Worm (Caenorhabditis elegans) whole organism, late embryonic: ENCODE results near the gene srh-1.

ENCODE experiments used
- C08G9.2 ChIP-seq: sonication (generic microtip); optimal IDR thresholded peaks from 2 replicates; lab custom pipeline; 2016; ENCODE audit warnings: mild to moderate bottlenecking, missing genetic modification characterization, moderate library complexity, missing compliant biosample characterization
- F13H6.1 ChIP-seq: sonication (generic microtip); optimal IDR thresholded peaks from 2 replicates; lab custom pipeline; 2016; ENCODE audit warnings: missing genetic modification characterization, missing compliant biosample characterization
- K02D7.2 ChIP-seq: sonication (generic microtip); optimal IDR thresholded peaks from 2 replicates; lab custom pipeline; 2017; ENCODE audit warnings: mild to moderate bottlenecking, missing genetic modification characterization, missing compliant biosample characterization
- K09A11.1 ChIP-seq: sonication (generic microtip); optimal IDR thresholded peaks from 2 replicates; lab custom pipeline; 2017; ENCODE audit warnings: antibody characterized with exemption, mild to moderate bottlenecking, missing genetic modification characterization, missing compliant biosample characterization; ENCODE audit not compliant: insufficient read depth
- T23F11.4 ChIP-seq: fragments of 200-800 bp; sonication (Bioruptor generic); optimal IDR thresholded peaks from 2 replicates; lab custom pipeline; 2018; ENCODE audit warnings: mild to moderate bottlenecking, missing genetic modification characterization, missing compliant biosample characterization
- ahr-1 ChIP-seq: sonication (generic microtip); optimal IDR thresholded peaks from 2 replicates; lab custom pipeline; 2016; ENCODE audit warnings: missing genetic modification characterization, missing compliant biosample characterization
- ama-1 ChIP-seq: fragments of 150-350 bp; optimal IDR thresholded peaks from 2 replicates; lab custom pipeline; 2014
- ceh-14 ChIP-seq: sonication (generic microtip); optimal IDR thresholded peaks from 2 replicates; lab custom pipeline; 2016; ENCODE audit warnings: missing genotype, missing genetic modification characterization, missing compliant biosample characterization
- ceh-18 ChIP-seq: sonication (generic microtip); optimal IDR thresholded peaks from 2 replicates; lab custom pipeline; 2016; ENCODE audit warnings: missing genetic modification characterization, missing compliant biosample characterization
- ceh-19 ChIP-seq: fragments of 200-800 bp; sonication (Bioruptor generic); optimal IDR thresholded peaks from 2 replicates; lab custom pipeline; 2018; ENCODE audit warnings: mild to moderate bottlenecking, missing genetic modification characterization, missing compliant biosample characterization
- ceh-2 ChIP-seq: sonication (generic microtip); optimal IDR thresholded peaks from 2 replicates; lab custom pipeline; 2016; ENCODE audit warnings: missing genotype, missing genetic modification characterization, missing compliant biosample characterization
- ceh-31 ChIP-seq: sonication (generic microtip); optimal IDR thresholded peaks from 2 replicates; lab custom pipeline; 2016; ENCODE audit warnings: missing genetic modification characterization, missing compliant biosample characterization
- ceh-34 ChIP-seq: sonication (generic microtip); optimal IDR thresholded peaks from 2 replicates; lab custom pipeline; 2016; ENCODE audit warnings: mild to moderate bottlenecking, missing genetic modification characterization, missing compliant biosample characterization
- ceh-45 ChIP-seq: fragments of 200-800 bp; sonication (Bioruptor generic); IDR thresholded peaks from 2 replicates; pipeline ENCODE4 v1.3.6; 2022; ENCODE audit warnings: missing genetic modification reagents, missing genetic modification characterization, missing compliant biosample characterization
- ceh-48 ChIP-seq: sonication (generic microtip); optimal IDR thresholded peaks from 2 replicates; lab custom pipeline; 2016; ENCODE audit warnings: missing genetic modification characterization, inconsistent platforms, missing compliant biosample characterization
- ceh-6 ChIP-seq: fragments of 200-800 bp; sonication (Bioruptor generic); optimal IDR thresholded peaks from 2 replicates; lab custom pipeline; 2018; ENCODE audit warnings: mild to moderate bottlenecking, missing genetic modification characterization, missing compliant biosample characterization
- ceh-9 ChIP-seq: sonication (generic microtip); optimal IDR thresholded peaks from 2 replicates; lab custom pipeline; 2016; ENCODE audit warnings: mild to moderate bottlenecking, missing genetic modification characterization, inconsistent platforms, missing compliant biosample characterization
- dmd-4 ChIP-seq: sonication (generic microtip); optimal IDR thresholded peaks from 2 replicates; lab custom pipeline; 2016; ENCODE audit warnings: borderline replicate concordance, missing genetic modification characterization, missing compliant biosample characterization
- elt-2 ChIP-seq: sonication (generic microtip); optimal IDR thresholded peaks from 2 replicates; lab custom pipeline; 2016; ENCODE audit warnings: missing genetic modification reagents, missing genetic modification characterization, missing compliant biosample characterization
- ets-4 ChIP-seq: sonication (generic microtip); optimal IDR thresholded peaks from 2 replicates; lab custom pipeline; 2016; ENCODE audit warnings: missing genetic modification characterization, missing compliant biosample characterization
- fax-1 ChIP-seq: sonication (generic microtip); optimal IDR thresholded peaks from 2 replicates; lab custom pipeline; 2016; ENCODE audit warnings: missing genotype, missing genetic modification characterization, missing compliant biosample characterization
- fkh-10 ChIP-seq: fragments of 150-350 bp; optimal IDR thresholded peaks from 2 replicates; lab custom pipeline; 2014; ENCODE audit warnings: missing biosample characterization, missing genetic modification reagents, missing genetic modification characterization
- hlh-30 ChIP-seq: sonication (generic microtip); optimal IDR thresholded peaks from 2 replicates; lab custom pipeline; 2017; ENCODE audit warnings: antibody characterized with exemption, missing genetic modification characterization, missing compliant biosample characterization; ENCODE audit not compliant: insufficient read depth
- hlh-6 ChIP-seq: sonication (generic microtip); optimal IDR thresholded peaks from 2 replicates; lab custom pipeline; 2016; ENCODE audit warnings: missing genotype, missing genetic modification characterization, missing compliant biosample characterization
- hlh-8 ChIP-seq: sonication (generic microtip); optimal IDR thresholded peaks from 2 replicates; lab custom pipeline; 2016; ENCODE audit warnings: missing genotype, missing genetic modification characterization, missing compliant biosample characterization
- lim-6 ChIP-seq: sonication (generic microtip); optimal IDR thresholded peaks from 2 replicates; lab custom pipeline; 2016; ENCODE audit warnings: missing genetic modification characterization, missing compliant biosample characterization
- lin-11 ChIP-seq: fragments of 200-800 bp; sonication (Bioruptor generic); optimal IDR thresholded peaks from 2 replicates; lab custom pipeline; 2018; ENCODE audit warnings: mild to moderate bottlenecking, missing genetic modification characterization, missing compliant biosample characterization
- madf-2 ChIP-seq: sonication (generic microtip); optimal IDR thresholded peaks from 2 replicates; lab custom pipeline; 2017; ENCODE audit warnings: missing genetic modification characterization, missing compliant biosample characterization
- nfya-1 ChIP-seq: sonication (generic microtip); optimal IDR thresholded peaks from 2 replicates; lab custom pipeline; 2017; ENCODE audit warnings: missing genetic modification characterization, mild to moderate bottlenecking, missing compliant biosample characterization, antibody characterized with exemption, moderate library complexity
- nhr-11 ChIP-seq: fragments of 150-350 bp; optimal IDR thresholded peaks from 2 replicates; lab custom pipeline; 2014; ENCODE audit warnings: missing biosample characterization, missing genetic modification characterization
- pag-3 ChIP-seq: sonication (generic microtip); optimal IDR thresholded peaks from 2 replicates; lab custom pipeline; 2016; ENCODE audit warnings: missing compliant biosample characterization, missing genetic modification characterization, borderline replicate concordance
- pat-9 ChIP-seq: fragments of 200-800 bp; sonication (Bioruptor generic); optimal IDR thresholded peaks from 2 replicates; lab custom pipeline; 2018; ENCODE audit warnings: mild to moderate bottlenecking, missing genetic modification characterization, moderate library complexity, missing compliant biosample characterization
- pax-1 ChIP-seq: fragments of 150-350 bp; optimal IDR thresholded peaks from 2 replicates; lab custom pipeline; 2014; ENCODE audit warnings: missing biosample characterization, missing genetic modification characterization
- pha-4 ChIP-seq: fragments of 150-350 bp; optimal IDR thresholded peaks from 2 replicates; lab custom pipeline; 2018; ENCODE audit warnings: missing biosample characterization, missing genetic modification reagents, missing genetic modification characterization
- pros-1 ChIP-seq: fragments of 150-350 bp; optimal IDR thresholded peaks from 2 replicates; lab custom pipeline; 2014; ENCODE audit warnings: missing biosample characterization, missing genetic modification reagents, missing genetic modification characterization
- ref-2 ChIP-seq: sonication (generic microtip); optimal IDR thresholded peaks from 2 replicates; lab custom pipeline; 2016; ENCODE audit warnings: missing genetic modification characterization, missing compliant biosample characterization
- rnt-1 ChIP-seq: sonication (generic microtip); optimal IDR thresholded peaks from 2 replicates; lab custom pipeline; 2016; ENCODE audit warnings: missing genetic modification characterization, missing compliant biosample characterization
- sdc-2 ChIP-seq: sonication (generic microtip); optimal IDR thresholded peaks from 2 replicates; lab custom pipeline; 2016; ENCODE audit warnings: missing genotype, missing genetic modification characterization, missing compliant biosample characterization
- sox-4 ChIP-seq: sonication (generic microtip); optimal IDR thresholded peaks from 2 replicates; lab custom pipeline; 2017; ENCODE audit warnings: mild to moderate bottlenecking, missing genetic modification characterization, inconsistent platforms, missing compliant biosample characterization
- syd-9 ChIP-seq: sonication (generic microtip); optimal IDR thresholded peaks from 2 replicates; lab custom pipeline; 2016; ENCODE audit warnings: mild to moderate bottlenecking, missing genetic modification characterization, moderate library complexity, missing compliant biosample characterization
- tbx-2 ChIP-seq: sonication (generic microtip); optimal IDR thresholded peaks from 2 replicates; lab custom pipeline; 2016; ENCODE audit warnings: missing genetic modification characterization, missing compliant biosample characterization
- ttx-3 ChIP-seq: sonication (generic microtip); optimal IDR thresholded peaks from 2 replicates; lab custom pipeline; 2016; ENCODE audit warnings: missing genetic modification reagents, missing genetic modification characterization, missing compliant biosample characterization
- zip-5 ChIP-seq: sonication (generic microtip); optimal IDR thresholded peaks from 2 replicates; lab custom pipeline; 2016; ENCODE audit warnings: missing genetic modification characterization, missing compliant biosample characterization

The srh-1 gene

ce11 chrV:11499786-11500185, 14.1 kb downstream of the srh-1 start:
- no peak for TF ChIP-seq ceh-9 (tag; lab: Kevin White, UChicago)
- no peak for TF ChIP-seq C08G9.2 (tag; lab: Kevin White, UChicago)
- TF ChIP-seq hlh-6 (tag; lab: Kevin White, UChicago) = no peak
- no peak for TF ChIP-seq ref-2 (tag; lab: Kevin White, UChicago)
- TF ChIP-seq hlh-8 (tag; lab: Kevin White, UChicago) = no peak
- no peak for TF ChIP-seq ceh-18 (tag; lab: Kevin White, UChicago)
- no peak for TF ChIP-seq lin-11 (tag; lab: Kevin White, UChicago)
- no peak for TF ChIP-seq K02D7.2 (tag; lab: Kevin White, UChicago)
- TF ChIP-seq pax-1 (tag; lab: Kevin White, UChicago) = no peak
- no peak for TF ChIP-seq nhr-11 (tag; lab: Kevin White, UChicago)
- no peak for TF ChIP-seq fkh-10 (GFP tag; lab: Kevin White, UChicago)
- TF ChIP-seq ceh-45 = no peak
- TF ChIP-seq madf-2 (tag; lab: Kevin White, UChicago) = no peak
- TF ChIP-seq hlh-30 (tag; lab: Kevin White, UChicago) = no peak

ce11 chrV:11500980-11501379, 15.3 kb downstream of the srh-1 start:
- TF ChIP-seq hlh-6 (tag; lab: Kevin White, UChicago) (no peak), K02D7.2 (tag; lab: Kevin White, UChicago) (no peak), pag-3 (tag; lab: Kevin White, UChicago) (no peak), sox-4 (no peak), pros-1 (tag; lab: Kevin White, UChicago) (no peak), ceh-34 (tag; lab: Kevin White, UChicago) (no peak), fax-1 (tag; lab: Kevin White, UChicago) (no peak), ama-1 (lab: Kevin White, UChicago) (no peak), zip-5 (tag; lab: Kevin White, UChicago) (no peak), ceh-9 (tag; lab: Kevin White, UChicago) (no peak), K09A11.1 (tag; lab: Kevin White, UChicago) (no peak), ahr-1 (tag; lab: Kevin White, UChicago) (no peak), pat-9 (tag; lab: Kevin White, UChicago) (no peak), tbx-2 (no peak)
- TF ChIP-seq, all 69 proteins: peak for 0

DNA sequence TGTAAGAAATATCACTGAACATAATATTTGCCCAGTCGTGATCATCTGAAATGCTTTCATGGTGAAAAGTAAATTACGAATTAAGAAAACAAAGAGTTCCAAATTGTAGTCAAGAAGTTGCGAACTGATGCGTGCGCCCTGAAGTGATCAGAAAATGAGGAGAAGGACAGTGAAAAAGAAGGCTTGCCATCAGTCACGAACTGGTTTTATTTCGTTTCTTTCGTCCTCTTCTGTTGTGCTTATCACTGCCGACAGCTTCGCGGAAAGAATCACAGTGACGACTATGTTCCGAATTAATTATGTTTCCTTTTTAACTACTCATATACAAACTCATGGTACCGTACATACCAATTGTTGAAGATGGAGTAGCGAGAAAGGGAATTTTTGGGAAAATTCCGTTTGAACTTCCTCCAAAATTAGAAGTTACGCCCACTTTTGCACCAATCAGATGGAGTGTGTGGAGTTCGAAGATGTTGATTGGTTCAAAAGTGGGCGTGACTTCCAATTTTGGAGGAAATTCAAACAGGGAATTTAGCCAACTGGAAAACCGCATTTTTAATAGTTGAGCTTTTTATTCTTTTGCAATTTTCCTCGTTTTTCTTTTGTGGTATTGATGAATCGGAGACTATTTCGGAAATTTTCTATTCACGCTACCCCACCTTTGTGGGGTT, 17.6 kb downstream of the srh-1 start, which contains the start of gene C55A6.12:
Gene C55A6.12 (minus strand): TSS at position 51 of the 671 bp plus-strand sequence.
- TF ChIP-seq fkh-10 (GFP tag; lab: Kevin White, UChicago) (no peak), ceh-19 (GFP tag; lab: Kevin White, UChicago) (no peak), sox-4 (no peak), fax-1 (tag; lab: Kevin White, UChicago) (no peak), pha-4 (tag; lab: Kevin White, UChicago) (no peak), ceh-2 (tag; lab: Kevin White, UChicago) (no peak), rnt-1 (tag; lab: Kevin White, UChicago) (no peak), nfya-1 (tag; lab: Kevin White, UChicago) (peak; percentile 91), T23F11.4 (no peak)

- TF ChIP-seq fax-1 (tag; lab: Kevin White, UChicago) (peak; percentile 50), nfya-1 (tag; lab: Kevin White, UChicago) (peak; percentile 73), ceh-48 (tag; lab: Kevin White, UChicago) (peak; percentile 10), dmd-4 (peak; percentile 15), ceh-6 (GFP tag; lab: Kevin White, UChicago) (peak; percentile 14), lim-6 (tag; lab: Kevin White, UChicago) (peak; percentile 82), ceh-31 (tag; lab: Kevin White, UChicago) (peak; percentile 96), tbx-2 (peak; percentile 93), hlh-6 (tag; lab: Kevin White, UChicago) (peak; percentile 15), ceh-34 (tag; lab: Kevin White, UChicago) (peak; percentile 53), C08G9.2 (tag; lab: Kevin White, UChicago) (peak; percentile 75), ttx-3 (tag; lab: Kevin White, UChicago) (peak; percentile 17), syd-9 (tag; lab: Kevin White, UChicago) (peak; percentile 36), zip-5 (tag; lab: Kevin White, UChicago) (peak; percentile 43), sdc-2 (peak; percentile 30), ceh-14 (tag; lab: Kevin White, UChicago) (peak; percentile 92), ets-4 (tag; lab: Kevin White, UChicago) (peak; percentile 65), F13H6.1 (tag; lab: Kevin White, UChicago) (peak; percentile 70), elt-2 (peak; percentile 36), rnt-1 (tag; lab: Kevin White, UChicago) (peak; percentile 71), ceh-18 (tag; lab: Kevin White, UChicago) (peak; percentile 35), ref-2 (tag; lab: Kevin White, UChicago) (peak; percentile 88), ceh-19 (GFP tag; lab: Kevin White, UChicago) (peak; percentile 19)
These were observed 19.3 kb downstream of the srh-1 start, which contains the start of the genes C55A6.1 and C55A6.10 for ce11 chrV:11504853-11505397. Gene C55A6.1 (minus strand): TSS chrV:11504968. Gene C55A6.10 (plus strand): TSS chrV:11505347.
